Worm (Caenorhabditis elegans) whole organism, early embryonic: ENCODE measurements around the gene nhr-153.

Experiments used
- aly-1 ChIP-seq: sonication (generic microtip); optimal IDR thresholded peaks from 2 replicates; lab custom pipeline; 2016; ENCODE audit warnings: missing genetic modification characterization, missing compliant biosample characterization
- flt-1 ChIP-seq: fragments of 200-800 bp; sonication (Bioruptor generic); IDR thresholded peaks from 2 replicates; pipeline ENCODE4 v1.3.6; 2022; ENCODE audit warnings: missing genetic modification characterization, missing compliant biosample characterization
- hmg-4 ChIP-seq: fragments of 200-800 bp; sonication (Bioruptor generic); optimal IDR thresholded peaks from 2 replicates; lab custom pipeline; 2018; ENCODE audit warnings: mild to moderate bottlenecking, missing genetic modification characterization, missing compliant biosample characterization

DNA sequence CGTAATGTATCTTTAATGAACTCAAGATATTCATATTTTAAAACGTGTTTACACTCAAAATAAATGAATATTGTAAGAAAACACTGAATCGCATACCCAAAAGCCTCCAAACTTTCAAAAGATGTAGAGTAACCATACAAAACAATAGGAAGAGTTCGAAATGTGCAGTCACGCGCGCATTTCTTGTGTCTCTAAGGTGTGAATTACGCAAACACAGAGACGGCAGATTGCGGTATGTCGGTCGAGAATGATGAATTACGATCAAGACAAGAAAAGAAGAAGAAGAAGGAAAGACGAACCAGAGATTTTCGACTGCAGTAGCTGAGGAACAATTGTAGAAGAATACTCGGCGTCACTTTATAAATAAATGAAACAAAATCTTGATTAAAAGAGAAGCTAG, 7.4 kb downstream of the nhr-153 start, which contains the start of gene lhpp-1:
- TF ChIP-seq flt-1 (GFP tag; lab: Robert Waterston, UW) (no peak), aly-1 (tag; lab: Kevin White, UChicago) (no peak), hmg-4 (GFP tag; lab: Kevin White, UChicago) (no peak)
